Worm (Caenorhabditis elegans) whole organism, L4 larva: Measurements from ENCODE around the gene str-99.

Experiments used
- T26A8.4 ChIP-seq: fragments of 200-800 bp; sonication (Bioruptor generic); IDR thresholded peaks from 2 replicates; pipeline ENCODE4 v1.3.6; 2022; ENCODE audit warnings: missing genetic modification characterization, missing compliant biosample characterization
- Y105C5A.15 ChIP-seq: fragments of 200-800 bp; sonication (Bioruptor generic); IDR thresholded peaks from 2 replicates; pipeline ENCODE4 v1.3.6; 2022; ENCODE audit warnings: missing genetic modification characterization, missing compliant biosample characterization
- Y5F2A.4 ChIP-seq: fragments of 200-800 bp; sonication (Bioruptor generic); optimal IDR thresholded peaks from 2 replicates; lab custom pipeline; 2018; ENCODE audit warnings: mild to moderate bottlenecking, missing genetic modification characterization, missing compliant biosample characterization
- Y75B8A.6 ChIP-seq: fragments of 200-800 bp; sonication (Bioruptor generic); IDR thresholded peaks from 2 replicates; pipeline ENCODE4 v1.3.6; 2022; ENCODE audit warnings: missing genetic modification reagents, missing genetic modification characterization, missing compliant biosample characterization
- ZK337.2 ChIP-seq: fragments of 200-800 bp; sonication (Bioruptor generic); IDR thresholded peaks from 2 replicates; pipeline ENCODE4 v1.3.6; 2022; ENCODE audit warnings: missing genetic modification reagents, missing genetic modification characterization, missing compliant biosample characterization
- ZK546.5 ChIP-seq, 2 experiments: sonication (generic microtip); optimal IDR thresholded peaks; 2 replicates each; lab custom pipeline; 2017; ENCODE audit warnings: missing biosample characterization in 2 of 2, missing genetic modification characterization in 2 of 2
- ceh-20 ChIP-seq: fragments of 200-800 bp; sonication (Bioruptor generic); IDR thresholded peaks from 2 replicates; pipeline ENCODE4 v1.3.6; 2022; ENCODE audit warnings: missing genetic modification reagents, missing genetic modification characterization, missing compliant biosample characterization
- ceh-32 ChIP-seq: sonication (generic microtip); optimal IDR thresholded peaks from 2 replicates; lab custom pipeline; 2016; ENCODE audit warnings: mild to moderate bottlenecking, missing genetic modification characterization, missing compliant biosample characterization; ENCODE audit not compliant: poor library complexity
- ceh-44 ChIP-seq: fragments of 200-800 bp; sonication (Bioruptor generic); IDR thresholded peaks from 2 replicates; pipeline ENCODE4 v1.3.6; 2022; ENCODE audit warnings: missing genetic modification reagents, missing genetic modification characterization, missing compliant biosample characterization
- ceh-82 ChIP-seq: sonication (generic microtip); optimal IDR thresholded peaks from 2 replicates; lab custom pipeline; 2017; ENCODE audit warnings: missing biosample characterization, missing genetic modification characterization
- ces-1 ChIP-seq: fragments of 150-350 bp; sonication (generic microtip); optimal IDR thresholded peaks from 4 replicates; lab custom pipeline; 2014; ENCODE audit warnings: missing biosample characterization, missing genetic modification reagents, missing genetic modification characterization
- cey-2 ChIP-seq: sonication (generic microtip); optimal IDR thresholded peaks from 3 replicates; lab custom pipeline; 2017; ENCODE audit warnings: missing genetic modification characterization, mild to moderate bottlenecking, missing compliant biosample characterization, antibody characterized with exemption, borderline replicate concordance; ENCODE audit not compliant: insufficient read depth
- ctbp-1 ChIP-seq: fragments of 200-800 bp; sonication (Bioruptor generic); IDR thresholded peaks from 2 replicates; pipeline ENCODE4 v1.3.6; 2022; ENCODE audit warnings: missing genetic modification reagents, missing genetic modification characterization, missing compliant biosample characterization
- daf-12 ChIP-seq: fragments of 150-350 bp; optimal IDR thresholded peaks from 2 replicates; lab custom pipeline; 2014; ENCODE audit warnings: missing biosample characterization, missing genetic modification reagents, missing genetic modification characterization
- dmd-6 ChIP-seq: fragments of 200-800 bp; sonication (Bioruptor generic); IDR thresholded peaks from 2 replicates; pipeline ENCODE4 v1.3.6; 2022; ENCODE audit warnings: missing genetic modification reagents, missing genetic modification characterization, missing compliant biosample characterization
- fos-1 ChIP-seq: fragments of 150-350 bp; optimal IDR thresholded peaks from 2 replicates; lab custom pipeline; 2014; ENCODE audit warnings: missing biosample characterization, missing genetic modification characterization
- hif-1 ChIP-seq, 2 experiments: sonication (generic microtip); optimal IDR thresholded peaks; 2 replicates each; lab custom pipeline; 2016 to 2017; ENCODE audit warnings: missing compliant biosample characterization in 2 of 2, missing genetic modification characterization in 2 of 2, missing genetic modification reagents in 2 of 2, missing genotype in 2 of 2, mild to moderate bottlenecking in 1 of 2
- hlh-30 ChIP-seq: sonication (generic microtip); optimal IDR thresholded peaks from 2 replicates; lab custom pipeline; 2017; ENCODE audit warnings: antibody characterized with exemption, mild to moderate bottlenecking, missing genetic modification characterization, missing compliant biosample characterization; ENCODE audit not compliant: insufficient read depth
- lin-1 ChIP-seq: fragments of 200-800 bp; sonication (Bioruptor generic); IDR thresholded peaks from 2 replicates; pipeline ENCODE4 v1.3.6; 2022; ENCODE audit warnings: missing genetic modification reagents, missing genetic modification characterization, missing compliant biosample characterization
- lin-13 ChIP-seq: fragments of 150-350 bp; optimal IDR thresholded peaks from 2 replicates; lab custom pipeline; 2014; ENCODE audit warnings: missing biosample characterization, missing genetic modification reagents, missing genetic modification characterization
- lin-15B ChIP-seq: fragments of 150-350 bp; sonication (generic microtip); optimal IDR thresholded peaks from 3 replicates; lab custom pipeline; 2014; ENCODE audit warnings: missing biosample characterization, missing genetic modification characterization
- lin-39 ChIP-seq: fragments of 150-350 bp; optimal IDR thresholded peaks from 2 replicates; lab custom pipeline; 2014; ENCODE audit warnings: missing biosample characterization, missing genetic modification reagents, missing genetic modification characterization
- mep-1 ChIP-seq: fragments of 150-350 bp; sonication (generic microtip); optimal IDR thresholded peaks from 3 replicates; lab custom pipeline; 2014; ENCODE audit warnings: missing biosample characterization, missing genetic modification characterization
- mxl-3 ChIP-seq: fragments of 200-800 bp; sonication (Bioruptor generic); optimal IDR thresholded peaks from 2 replicates; lab custom pipeline; 2018; ENCODE audit warnings: mild to moderate bottlenecking, missing genetic modification characterization, missing compliant biosample characterization
- nhr-111 ChIP-seq: fragments of 200-800 bp; sonication (Bioruptor generic); optimal IDR thresholded peaks from 2 replicates; lab custom pipeline; 2018; ENCODE audit warnings: mild to moderate bottlenecking, missing genetic modification characterization, missing compliant biosample characterization
- nhr-28 ChIP-seq: fragments of 150-350 bp; optimal IDR thresholded peaks from 2 replicates; lab custom pipeline; 2014; ENCODE audit warnings: missing biosample characterization, missing genetic modification characterization
- nhr-42 ChIP-seq: fragments of 200-800 bp; sonication (Bioruptor generic); IDR thresholded peaks from 2 replicates; pipeline ENCODE4 v1.3.6; 2022; ENCODE audit warnings: missing genetic modification characterization, missing compliant biosample characterization
- nhr-77 ChIP-seq: fragments of 150-350 bp; optimal IDR thresholded peaks from 2 replicates; lab custom pipeline; 2014; ENCODE audit warnings: missing biosample characterization, missing genetic modification characterization
- pha-4 ChIP-seq, 2 experiments: fragments of 150-350 bp in 1 of 2; fragments of 200-800 bp in 1 of 2; sonication (Bioruptor generic) in 1 of 2; IDR thresholded peaks in 1 of 2; optimal IDR thresholded peaks in 1 of 2; 2 replicates each; pipeline versions ENCODE4 v1.3.6 to Lab custom; 2014 to 2022; ENCODE audit warnings: missing genetic modification characterization in 2 of 2, missing genetic modification reagents in 2 of 2, missing biosample characterization in 1 of 2, missing compliant biosample characterization in 1 of 2
- pqm-1 ChIP-seq: sonication (generic microtip); optimal IDR thresholded peaks from 2 replicates; lab custom pipeline; 2017; ENCODE audit warnings: missing biosample characterization, missing genetic modification characterization
- snpc-1.2 ChIP-seq: fragments of 200-800 bp; sonication (Bioruptor generic); IDR thresholded peaks from 2 replicates; pipeline ENCODE4 v1.3.6; 2022; ENCODE audit warnings: missing genetic modification reagents, missing genetic modification characterization, missing compliant biosample characterization
- snpc-4 ChIP-seq: fragments of 150-350 bp; optimal IDR thresholded peaks from 2 replicates; lab custom pipeline; 2014; ENCODE audit warnings: missing biosample characterization, missing genetic modification characterization
- tra-1 ChIP-seq: fragments of 200-800 bp; sonication (Bioruptor generic); IDR thresholded peaks from 2 replicates; pipeline ENCODE4 v1.3.6; 2022; ENCODE audit warnings: missing genetic modification reagents, missing genetic modification characterization, missing compliant biosample characterization
- unc-62 ChIP-seq, 3 experiments: fragments of 150-350 bp in 1 of 3; sonication (generic microtip); optimal IDR thresholded peaks in 2 of 3; peaks in 1 of 3; 1 replicate in 1 of 3; 2 replicates in 2 of 3; lab custom pipeline; 2014 to 2017; ENCODE audit warnings: missing biosample characterization in 3 of 3, missing genetic modification characterization in 3 of 3, missing genetic modification reagents in 3 of 3, missing genotype in 1 of 3
- zag-1 ChIP-seq: fragments of 150-350 bp; optimal IDR thresholded peaks from 2 replicates; lab custom pipeline; 2014; ENCODE audit warnings: missing biosample characterization, missing genetic modification characterization
- ztf-11 ChIP-seq: fragments of 150-350 bp; optimal IDR thresholded peaks from 2 replicates; lab custom pipeline; 2014; ENCODE audit warnings: missing biosample characterization, missing genetic modification characterization

The str-99 gene

DNA sequence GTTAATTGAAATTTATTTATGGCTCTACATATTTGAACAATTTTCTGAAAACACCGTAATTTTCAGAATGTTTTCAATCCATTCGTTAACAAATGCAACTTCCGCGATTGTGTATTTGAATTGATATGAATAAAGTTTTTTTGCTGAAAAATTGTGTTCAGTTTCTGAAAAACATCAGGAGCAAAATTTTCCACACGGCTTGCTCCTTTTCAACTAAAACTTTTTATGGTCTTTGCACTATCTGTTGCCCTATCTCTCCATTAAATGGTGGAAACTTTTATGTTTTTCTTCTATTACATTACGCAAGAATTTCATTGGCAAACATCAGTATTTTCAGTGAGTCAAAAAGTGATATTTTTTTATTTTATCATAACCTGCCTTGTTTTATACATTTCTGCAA is 9.5 kb downstream of the str-99 start, which contains the start of gene F10A3.4:
F10A3.4 (plus strand) TSS at position 301 of the 400 bp plus-strand sequence.
- TF ChIP-seq hlh-30 (tag; lab: Kevin White, UChicago) (no peak), zag-1 (tag; lab: Kevin White, UChicago) (no peak), mxl-3 (GFP tag; lab: Kevin White, UChicago) (no peak), snpc-4 (tag; lab: Kevin White, UChicago) (no peak), Y105C5A.15 (no peak), snpc-1.2 (no peak), fos-1 (tag; lab: Kevin White, UChicago) (no peak), lin-13 (GFP tag; lab: Kevin White, UChicago) (no peak)

DNA sequence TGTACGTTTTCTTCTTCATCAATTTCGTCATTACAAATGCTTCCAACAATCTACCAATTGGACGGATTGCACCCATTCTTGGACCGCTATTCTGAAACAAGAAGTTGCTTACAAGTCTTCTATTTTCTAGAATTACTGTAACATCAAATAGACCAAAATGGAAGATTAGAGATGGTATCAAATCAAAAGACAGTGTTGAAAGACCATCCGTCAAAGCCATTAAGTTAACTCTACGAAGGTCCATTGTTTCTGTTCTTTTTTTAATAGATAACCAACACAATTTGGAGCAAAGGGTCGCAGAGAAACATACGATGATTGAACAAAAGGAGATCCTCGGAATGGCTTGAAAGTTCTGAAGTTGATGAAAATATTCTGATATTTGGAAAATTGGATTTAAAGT is 13.3 kb downstream of the str-99 start:
- TF ChIP-seq unc-62 (GFP tag; optimal IDR thresholded peaks at IDR 0.05 in 1 of 2; lab: Kevin White, UChicago) (peak in 1 of 2 experiments; percentile 91), unc-62 (tag; optimal IDR thresholded peaks at IDR 0.05; lab: Kevin White, UChicago) (no peak), nhr-77 (no peak), lin-39 (no peak), ctbp-1 (no peak), ceh-82 (tag; lab: Kevin White, UChicago) (no peak), ztf-11 (tag; lab: Kevin White, UChicago) (no peak)

DNA sequence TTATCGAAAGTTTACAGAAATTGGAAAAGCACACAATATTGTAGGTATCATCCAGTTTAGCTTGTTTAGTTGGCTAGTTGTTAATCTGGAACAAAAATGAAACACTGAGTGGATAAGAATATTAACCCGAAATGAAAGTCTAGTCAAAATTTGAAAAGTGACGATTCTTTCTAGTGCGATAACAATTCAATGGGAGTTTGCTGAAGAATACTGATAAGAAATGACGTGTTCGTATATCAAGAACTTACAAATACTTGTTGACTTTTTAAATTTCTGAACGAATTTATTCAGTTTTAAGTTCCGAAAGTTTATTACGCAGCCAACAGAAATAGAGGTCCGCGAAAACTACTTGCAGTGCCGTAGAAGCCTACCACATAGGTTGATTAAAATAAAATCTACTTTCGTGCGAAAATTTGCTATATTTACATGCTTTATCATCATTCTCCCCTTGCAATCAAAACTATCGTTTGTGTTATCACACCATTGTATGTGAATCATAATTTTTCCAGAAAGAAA is 15.2 kb downstream of the str-99 start, which contains the start of gene fbxa-88:
fbxa-88 (minus strand) TSS at position 51 of the 516 bp plus-strand sequence.
- TF ChIP-seq mep-1 (tag; lab: Kevin White, UChicago) = no peak
- peak; percentile 66 for TF ChIP-seq nhr-28 (tag; lab: Kevin White, UChicago)
- no peak for TF ChIP-seq daf-12 (tag; lab: Kevin White, UChicago)
- peak; percentile 52; the same call in 1 of the 2 replicates for TF ChIP-seq dmd-6 (GFP tag; lab: Robert Waterston, UW)
- TF ChIP-seq pqm-1 (tag; lab: Kevin White, UChicago) = peak; percentile 42
- peak in 1 of 2 experiments; percentile 4 for TF ChIP-seq unc-62 (GFP tag; optimal IDR thresholded peaks at IDR 0.05 in 1 of 2; lab: Kevin White, UChicago)
- no peak for TF ChIP-seq unc-62 (tag; optimal IDR thresholded peaks at IDR 0.05; lab: Kevin White, UChicago)
- TF ChIP-seq nhr-77 = peak; percentile 41

DNA sequence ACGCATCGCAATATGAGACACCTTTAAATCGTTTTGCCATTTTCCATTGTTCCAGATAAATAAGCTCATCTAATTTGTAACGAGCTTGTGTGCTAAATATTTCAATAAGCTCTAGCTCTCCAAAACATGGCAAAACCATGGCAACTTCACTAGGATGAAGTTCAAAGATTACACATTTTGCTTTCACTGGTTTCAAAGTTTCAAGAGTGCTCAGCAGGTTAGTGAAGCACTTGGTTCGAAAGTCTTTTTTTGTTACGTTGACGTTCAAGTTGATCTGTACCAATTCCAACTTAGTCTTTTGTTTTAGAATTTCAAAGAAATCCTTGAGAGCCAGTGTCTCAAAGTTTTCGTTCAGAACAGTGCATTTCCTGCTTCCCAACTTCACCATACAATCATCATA is 15.9 kb downstream of the str-99 start, which contains the start of gene fbxa-18:
fbxa-18 (plus strand) TSS at position 301 of the 400 bp plus-strand sequence.
- TF ChIP-seq Y5F2A.4 = no peak
- no peak for TF ChIP-seq dmd-6 (GFP tag; lab: Robert Waterston, UW)
- no peak for TF ChIP-seq nhr-111 (GFP tag; lab: Kevin White, UChicago)
- no peak for TF ChIP-seq pha-4 (GFP tag; IDR thresholded peaks at IDR 0.05; lab: Robert Waterston, UW)
- TF ChIP-seq pha-4 (tag; optimal IDR thresholded peaks at IDR 0.05; lab: Kevin White, UChicago) = no peak
- TF ChIP-seq lin-15B (tag; lab: Kevin White, UChicago) = no peak
- TF ChIP-seq ces-1 (GFP tag; lab: Kevin White, UChicago) = no peak
- TF ChIP-seq ZK337.2 (GFP tag; lab: Robert Waterston, UW) = no peak
- no peak for TF ChIP-seq cey-2 (tag; lab: Kevin White, UChicago)
- TF ChIP-seq ceh-32 = no peak
- no peak for TF ChIP-seq nhr-42
- TF ChIP-seq lin-1 (GFP tag; lab: Robert Waterston, UW) = no peak
- TF ChIP-seq ZK546.5 (tag; optimal IDR thresholded peaks at IDR 0.05; lab: Kevin White, UChicago) = no peak
- TF ChIP-seq hif-1 (tag; optimal IDR thresholded peaks at IDR 0.05; lab: Kevin White, UChicago) = no peak
- no peak for TF ChIP-seq Y75B8A.6 (GFP tag; lab: Robert Waterston, UW)
- no peak for TF ChIP-seq ceh-20 (GFP tag; lab: Robert Waterston, UW)
- no peak for TF ChIP-seq ceh-44 (GFP tag; lab: Robert Waterston, UW)
- TF ChIP-seq T26A8.4 = no peak
- no peak for TF ChIP-seq ceh-82 (tag; lab: Kevin White, UChicago)
- no peak for TF ChIP-seq tra-1
